Worm (Caenorhabditis elegans) whole organism, L2 larva: Measurements from ENCODE around the gene F08G12.1.

ENCODE experiments used
- C34F6.9 ChIP-seq: fragments of 150-350 bp; optimal IDR thresholded peaks from 2 replicates; lab custom pipeline; 2014; ENCODE audit warnings: missing biosample characterization, missing genetic modification characterization
- F13H6.1 ChIP-seq: sonication (generic microtip); optimal IDR thresholded peaks from 2 replicates; lab custom pipeline; 2016; ENCODE audit warnings: missing genetic modification characterization, missing compliant biosample characterization
- R02D3.7 ChIP-seq: fragments of 150-350 bp; optimal IDR thresholded peaks from 2 replicates; lab custom pipeline; 2014; ENCODE audit warnings: missing biosample characterization, missing genetic modification characterization
- Y55F3AM.14 ChIP-seq: fragments of 200-800 bp; sonication (Bioruptor generic); optimal IDR thresholded peaks from 2 replicates; lab custom pipeline; 2018; ENCODE audit warnings: mild to moderate bottlenecking, missing genetic modification characterization, missing compliant biosample characterization
- blmp-1 ChIP-seq: sonication (generic microtip); optimal IDR thresholded peaks from 2 replicates; lab custom pipeline; 2017; ENCODE audit warnings: missing genetic modification characterization, mild to moderate bottlenecking, missing compliant biosample characterization, antibody characterized with exemption, moderate library complexity; ENCODE audit not compliant: insufficient read depth
- ceh-16 ChIP-seq: fragments of 150-350 bp; optimal IDR thresholded peaks from 2 replicates; lab custom pipeline; 2014; ENCODE audit warnings: missing biosample characterization, missing genetic modification characterization
- ceh-82 ChIP-seq: fragments of 150-350 bp; optimal IDR thresholded peaks from 2 replicates; lab custom pipeline; 2014; ENCODE audit warnings: missing biosample characterization, missing genetic modification characterization
- crh-2 ChIP-seq: sonication (generic microtip); optimal IDR thresholded peaks from 2 replicates; lab custom pipeline; 2017; ENCODE audit warnings: missing biosample characterization, missing genetic modification characterization
- elt-1 ChIP-seq: fragments of 150-350 bp; optimal IDR thresholded peaks from 2 replicates; lab custom pipeline; 2014; ENCODE audit warnings: missing biosample characterization, missing genetic modification characterization
- fos-1 ChIP-seq: fragments of 150-350 bp; optimal IDR thresholded peaks from 2 replicates; lab custom pipeline; 2014; ENCODE audit warnings: missing biosample characterization, missing genetic modification characterization
- gmeb-1 ChIP-seq: fragments of 150-350 bp; optimal IDR thresholded peaks from 2 replicates; lab custom pipeline; 2014; ENCODE audit warnings: missing biosample characterization, missing genetic modification characterization
- lin-11 ChIP-seq: fragments of 150-350 bp; sonication (generic microtip); optimal IDR thresholded peaks from 2 replicates; lab custom pipeline; 2014; ENCODE audit warnings: missing biosample characterization, missing genetic modification characterization, inconsistent platforms, mixed read lengths
- lin-13 ChIP-seq: fragments of 150-350 bp; optimal IDR thresholded peaks from 2 replicates; lab custom pipeline; 2014; ENCODE audit warnings: missing biosample characterization, missing genetic modification reagents, missing genetic modification characterization
- lin-39 ChIP-seq: fragments of 150-350 bp; optimal IDR thresholded peaks from 2 replicates; lab custom pipeline; 2014; ENCODE audit warnings: missing biosample characterization, missing genetic modification reagents, missing genetic modification characterization
- mbf-1 ChIP-seq: sonication (generic microtip); optimal IDR thresholded peaks from 2 replicates; lab custom pipeline; 2017; ENCODE audit warnings: missing biosample characterization, missing genetic modification characterization
- mdl-1 ChIP-seq, 2 experiments: fragments of 150-350 bp in 1 of 2; sonication (generic microtip) in 1 of 2; optimal IDR thresholded peaks; 2 replicates each; lab custom pipeline; 2017; ENCODE audit warnings: missing biosample characterization in 2 of 2, missing genetic modification characterization in 2 of 2
- nhr-10 ChIP-seq: sonication (generic microtip); optimal IDR thresholded peaks from 2 replicates; lab custom pipeline; 2017; ENCODE audit warnings: missing biosample characterization, missing genetic modification characterization
- nhr-11 ChIP-seq: fragments of 150-350 bp; optimal IDR thresholded peaks from 2 replicates; lab custom pipeline; 2014; ENCODE audit warnings: missing biosample characterization, missing genetic modification characterization
- nhr-12 ChIP-seq: fragments of 150-350 bp; optimal IDR thresholded peaks from 2 replicates; lab custom pipeline; 2014; ENCODE audit warnings: missing biosample characterization, missing genetic modification characterization
- nhr-129 ChIP-seq: fragments of 150-350 bp; optimal IDR thresholded peaks from 2 replicates; lab custom pipeline; 2014; ENCODE audit warnings: missing biosample characterization, missing genetic modification characterization
- nhr-23 ChIP-seq: fragments of 150-350 bp; optimal IDR thresholded peaks from 2 replicates; lab custom pipeline; 2014; ENCODE audit warnings: missing biosample characterization, missing genetic modification reagents, missing genetic modification characterization
- nhr-6 ChIP-seq: fragments of 150-350 bp; optimal IDR thresholded peaks from 2 replicates; lab custom pipeline; 2014; ENCODE audit warnings: missing biosample characterization, missing genetic modification characterization
- sem-4 ChIP-seq: fragments of 150-350 bp; optimal IDR thresholded peaks from 2 replicates; lab custom pipeline; 2014; ENCODE audit warnings: missing biosample characterization, missing genetic modification reagents, missing genetic modification characterization
- skn-1 ChIP-seq: sonication (generic microtip); optimal IDR thresholded peaks from 2 replicates; lab custom pipeline; 2017; ENCODE audit warnings: missing biosample characterization, missing genetic modification characterization
- sma-9 ChIP-seq, 2 experiments: fragments of 150-350 bp in 1 of 2; sonication (generic microtip) in 1 of 2; optimal IDR thresholded peaks; 2 replicates each; lab custom pipeline; 2014 to 2016; ENCODE audit warnings: missing genetic modification characterization in 2 of 2, mild to moderate bottlenecking in 1 of 2, missing biosample characterization in 1 of 2, missing compliant biosample characterization in 1 of 2, missing genetic modification reagents in 1 of 2, moderate library complexity in 1 of 2
- unc-39 ChIP-seq: fragments of 150-350 bp; optimal IDR thresholded peaks from 2 replicates; lab custom pipeline; 2014; ENCODE audit warnings: missing biosample characterization, missing genetic modification characterization
- unc-55 ChIP-seq: fragments of 150-350 bp; sonication (generic microtip); optimal IDR thresholded peaks from 3 replicates; lab custom pipeline; 2014; ENCODE audit warnings: missing biosample characterization, missing genetic modification reagents, missing genetic modification characterization
- ztf-1 ChIP-seq: fragments of 200-800 bp; sonication (Bioruptor generic); conservative IDR thresholded peaks from 2 replicates; pipeline ENCODE4 v1.3.6; 2022; ENCODE audit warnings: missing genetic modification characterization, missing compliant biosample characterization

The F08G12.1 gene

ce11 chrX:11305773-11306172, at the start of gene F08G12.1:
Gene F08G12.1, minus strand, starts transcription at chrX:11305873.
- TF ChIP-seq ceh-82 (tag; lab: Kevin White, UChicago) (no peak), lin-39 (tag; lab: Kevin White, UChicago) (no peak), mbf-1 (tag; lab: Kevin White, UChicago) (no peak), nhr-23 (tag; lab: Kevin White, UChicago) (no peak), Y55F3AM.14 (no peak), nhr-10 (tag; lab: Kevin White, UChicago) (no peak), nhr-129 (no peak)

- TF ChIP-seq skn-1 (tag; lab: Kevin White, UChicago) (no peak), lin-13 (GFP tag; lab: Kevin White, UChicago) (no peak), crh-2 (no peak), F13H6.1 (tag; lab: Kevin White, UChicago) (no peak)
These were observed 46.2 kb upstream of the F08G12.1 start, which contains the start of gene pgp-3 for ce11 chrX:11351856-11352255. Gene pgp-3, plus strand, starts transcription at chrX:11352156.

- TF ChIP-seq ceh-16 (tag; lab: Kevin White, UChicago) = no peak
- no peak for TF ChIP-seq unc-39 (tag; lab: Kevin White, UChicago)
- TF ChIP-seq fos-1 (tag; lab: Kevin White, UChicago) = peak; percentile 50
- no peak for TF ChIP-seq nhr-12 (tag; lab: Kevin White, UChicago)
- TF ChIP-seq, all 48 proteins: peak for 1
These were observed 45.6 kb upstream of the F08G12.1 start for ce11 chrX:11351288-11351687.

- no peak for TF ChIP-seq R02D3.7
- no peak for TF ChIP-seq mbf-1 (tag; lab: Kevin White, UChicago)
- no peak for TF ChIP-seq crh-2
- TF ChIP-seq gmeb-1 (tag; lab: Kevin White, UChicago) = no peak
- no peak for TF ChIP-seq nhr-11
- no peak for TF ChIP-seq nhr-23 (tag; lab: Kevin White, UChicago)
- no peak for TF ChIP-seq skn-1 (tag; lab: Kevin White, UChicago)
- TF ChIP-seq ztf-1 (GFP tag; lab: Robert Waterston, UW) = no peak
- no peak for TF ChIP-seq elt-1 (tag; lab: Kevin White, UChicago)
- TF ChIP-seq, all 48 proteins: peak for 0
These were observed 40.5 kb upstream of the F08G12.1 start, which contains the start of gene oct-2 for ce11 chrX:11346155-11346554. Gene oct-2, plus strand, starts transcription at chrX:11346455.

- TF ChIP-seq sma-9 (GFP tag; optimal IDR thresholded peaks at IDR 0.05; lab: Kevin White, UChicago) (peak; percentile 9), sma-9 (tag; optimal IDR thresholded peaks at IDR 0.05; lab: Kevin White, UChicago) (no peak), R02D3.7 (no peak), crh-2 (no peak)
These were observed 39.8 kb upstream of the F08G12.1 start for ce11 chrX:11345471-11345870.

ce11 chrX:11344899-11345298, 39.2 kb upstream of the F08G12.1 start:
- TF ChIP-seq ceh-16 (tag; lab: Kevin White, UChicago) (no peak), fos-1 (tag; lab: Kevin White, UChicago) (peak; percentile 27), nhr-6 (tag; lab: Kevin White, UChicago) (no peak), skn-1 (tag; lab: Kevin White, UChicago) (no peak), nhr-129 (peak; percentile 52), F13H6.1 (tag; lab: Kevin White, UChicago) (peak; percentile 8), unc-55 (GFP tag; lab: Kevin White, UChicago) (no peak), mdl-1 (tag; optimal IDR thresholded peaks at IDR 0.05; lab: Kevin White, UChicago) (no peak)
- TF ChIP-seq, all 48 proteins: peak for 3

- TF ChIP-seq lin-13 (GFP tag; lab: Kevin White, UChicago) = no peak
- peak; percentile 64 for TF ChIP-seq crh-2
These were observed 34.8 kb upstream of the F08G12.1 start for ce11 chrX:11340478-11340877.

ce11 chrX:11339375-11339924, 33.8 kb upstream of the F08G12.1 start, which contains the start of gene aco-1:
Gene aco-1, plus strand, starts transcription at chrX:11339874.
- peak; percentile 11 for TF ChIP-seq Y55F3AM.14
- peak; percentile 1 for TF ChIP-seq sem-4 (tag; lab: Kevin White, UChicago)
- TF ChIP-seq ceh-82 (tag; lab: Kevin White, UChicago) = no peak
- peak; percentile 21 for TF ChIP-seq ceh-16 (tag; lab: Kevin White, UChicago)
- peak; percentile 18 for TF ChIP-seq sma-9 (GFP tag; optimal IDR thresholded peaks at IDR 0.05; lab: Kevin White, UChicago)
- TF ChIP-seq sma-9 (tag; optimal IDR thresholded peaks at IDR 0.05; lab: Kevin White, UChicago) = no peak
- TF ChIP-seq nhr-6 (tag; lab: Kevin White, UChicago) = peak; percentile 40
- peak; percentile 75 for TF ChIP-seq nhr-129
- TF ChIP-seq fos-1 (tag; lab: Kevin White, UChicago) = peak; percentile 24
- TF ChIP-seq C34F6.9 (tag; lab: Kevin White, UChicago) = peak; percentile 47
- TF ChIP-seq unc-55 (GFP tag; lab: Kevin White, UChicago) = peak; percentile 29
- peak; percentile 9 for TF ChIP-seq blmp-1 (tag; lab: Kevin White, UChicago)
- TF ChIP-seq lin-13 (GFP tag; lab: Kevin White, UChicago) = no peak
- peak; percentile 13 for TF ChIP-seq F13H6.1 (tag; lab: Kevin White, UChicago)
- peak; percentile 27 for TF ChIP-seq crh-2
- TF ChIP-seq lin-11 (tag; lab: Kevin White, UChicago) = no peak
- no peak for TF ChIP-seq nhr-11
- TF ChIP-seq gmeb-1 (tag; lab: Kevin White, UChicago) = peak; percentile 9
